Fruit fly (Drosophila melanogaster) whole organism: ENCODE data around the gene ihog.

Source experiments
- CG8478 ChIP-seq: fragments of >200 bp; optimal IDR thresholded peaks from 2 replicates; lab custom pipeline; 2018; ENCODE audit warnings: inconsistent platforms
- Dll ChIP-seq: fragments of >200 bp; optimal IDR thresholded peaks from 2 replicates; lab custom pipeline; 2017
- EcR ChIP-seq, 2 experiments: fragments of >200 bp; optimal IDR thresholded peaks; 2 replicates each; lab custom pipeline; 2017; ENCODE audit warnings: missing biosample characterization in 2 of 2, missing genetic modification characterization in 2 of 2, missing genetic modification reagents in 2 of 2
- pan ChIP-seq: fragments of >200 bp; optimal IDR thresholded peaks from 2 replicates; lab custom pipeline; 2017
- psq ChIP-seq: fragments of >200 bp; optimal IDR thresholded peaks from 2 replicates; lab custom pipeline; 2017
- usp ChIP-seq: fragments of >200 bp; optimal IDR thresholded peaks from 2 replicates; lab custom pipeline; 2017; ENCODE audit warnings: missing biosample characterization, missing genetic modification characterization, mixed read lengths

DNA sequence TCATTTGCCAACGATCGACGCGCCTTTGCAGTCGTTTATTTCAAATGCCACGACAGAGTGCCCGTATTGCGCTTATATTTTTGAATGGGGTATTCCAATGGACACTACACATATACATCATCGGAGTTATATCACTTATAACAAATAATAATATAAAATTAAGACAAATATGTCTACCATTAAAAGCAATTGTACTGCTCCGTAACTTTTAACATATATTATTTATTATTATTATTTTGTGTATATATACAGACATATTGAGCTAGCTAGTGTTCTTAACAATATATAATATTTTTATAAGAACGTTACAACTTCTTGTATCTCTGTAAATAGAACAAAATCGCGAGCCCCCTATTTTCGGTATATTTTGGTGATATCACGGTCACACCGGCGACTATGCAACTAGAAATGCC is 15.4 kb upstream of the ihog start, which contains the start of the genes sip2 and Coprox:
- no peak for TF ChIP-seq pan (lab: Kevin White, UChicago)
- no peak for TF ChIP-seq Dll (lab: Kevin White, UChicago)
- no peak for TF ChIP-seq psq (lab: Kevin White, UChicago)
- no peak for TF ChIP-seq EcR (GFP tag; optimal IDR thresholded peaks at IDR 0.05; lab: Kevin White, UChicago)
- TF ChIP-seq usp (GFP tag; lab: Kevin White, UChicago), result no peak
- no peak for TF ChIP-seq CG8478
